Worm (Caenorhabditis elegans): ENCODE results near the gene sre-46.

Gene sre-46

DNA sequence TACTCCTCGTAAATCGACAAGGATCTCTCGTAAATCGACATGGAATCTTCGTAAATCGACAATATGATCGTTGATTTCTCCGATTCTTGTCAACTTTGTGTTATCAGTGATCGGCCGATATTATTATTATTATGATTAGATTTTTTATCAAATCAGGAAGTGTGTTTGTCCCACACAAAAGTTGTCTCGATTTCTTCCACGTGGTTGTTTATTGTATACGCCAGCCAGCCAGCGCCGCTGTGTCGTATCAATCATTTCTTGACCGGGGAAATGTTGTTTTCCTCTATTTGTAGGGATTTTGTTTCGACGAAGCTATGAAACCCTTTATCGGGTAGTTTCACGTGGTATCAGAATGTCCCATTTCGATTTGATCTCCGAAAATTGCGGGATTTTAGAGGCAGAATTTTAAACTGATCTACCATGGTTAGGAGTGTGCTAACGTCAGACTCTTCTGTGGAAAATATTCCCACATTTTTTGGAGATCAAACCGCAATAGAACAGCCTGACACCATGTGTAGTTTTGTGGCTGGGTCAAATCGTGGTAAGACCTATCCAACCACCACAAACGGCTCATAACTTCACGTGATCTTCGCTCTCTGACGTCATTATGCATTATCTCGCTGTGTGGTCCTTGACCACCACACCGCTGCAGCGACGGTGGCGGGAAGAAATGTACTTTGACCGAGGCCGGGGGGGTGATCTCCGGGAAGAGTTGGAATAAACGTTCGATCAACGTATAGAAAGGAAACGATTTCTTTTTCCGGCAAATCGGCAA, 16.8 kb upstream of the sre-46 start:
- TF ChIP-seq klf-2 (GFP tag; conservative IDR thresholded peaks at IDR 0.05) (no peak), cog-1 (tag; optimal IDR thresholded peaks at IDR 0.05) (no peak), T22C8.4 (GFP tag; IDR thresholded peaks at IDR 0.05) (no peak), med-1 (GFP tag; optimal IDR thresholded peaks at IDR 0.05; ENCODE audit: insufficient read depth) (no peak), flt-1 (GFP tag; IDR thresholded peaks at IDR 0.05) (no peak), tab-1 (GFP tag; IDR thresholded peaks at IDR 0.05) (no peak), ref-1 (GFP tag; conservative IDR thresholded peaks at IDR 0.05) (no peak), ztf-23 (GFP tag; IDR thresholded peaks at IDR 0.05) (no peak), ztf-29 (GFP tag; IDR thresholded peaks at IDR 0.05) (no peak)

DNA sequence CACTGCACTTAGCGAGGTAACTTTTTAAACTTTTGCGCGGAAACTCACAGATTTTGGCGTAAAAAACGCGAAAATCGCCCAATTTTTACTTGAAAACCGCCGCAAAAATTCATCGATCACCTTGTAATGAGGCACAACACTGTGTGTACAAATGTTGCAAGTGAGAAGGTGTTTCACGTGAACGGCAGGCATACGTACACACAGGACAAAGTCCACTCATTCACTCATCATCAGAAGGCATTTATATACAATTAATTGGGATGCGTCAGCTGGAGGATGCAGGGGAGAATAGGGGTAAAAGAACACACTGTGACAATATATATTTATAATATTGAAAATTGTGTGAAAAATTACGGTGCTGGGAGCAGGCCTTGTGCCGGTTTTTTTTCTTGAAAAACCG, 15.8 kb upstream of the sre-46 start:
- no peak for TF ChIP-seq tab-1 (GFP tag; IDR thresholded peaks at IDR 0.05)
- TF ChIP-seq ref-1 (GFP tag; conservative IDR thresholded peaks at IDR 0.05): no peak
- TF ChIP-seq med-1 (GFP tag; optimal IDR thresholded peaks at IDR 0.05; ENCODE audit: insufficient read depth): no peak
- no peak for TF ChIP-seq klf-2 (GFP tag; conservative IDR thresholded peaks at IDR 0.05)
- no peak for TF ChIP-seq cog-1 (tag; optimal IDR thresholded peaks at IDR 0.05)
- no peak for TF ChIP-seq ztf-23 (GFP tag; IDR thresholded peaks at IDR 0.05)
- TF ChIP-seq T22C8.4 (GFP tag; IDR thresholded peaks at IDR 0.05): no peak
- TF ChIP-seq ztf-29 (GFP tag; IDR thresholded peaks at IDR 0.05): no peak
- TF ChIP-seq flt-1 (GFP tag; IDR thresholded peaks at IDR 0.05): no peak

- TF ChIP-seq klf-2 (GFP tag; conservative IDR thresholded peaks at IDR 0.05): no peak
- no peak for TF ChIP-seq cog-1 (tag; optimal IDR thresholded peaks at IDR 0.05)
- TF ChIP-seq ztf-29 (GFP tag; IDR thresholded peaks at IDR 0.05): no peak
- TF ChIP-seq ref-1 (GFP tag; conservative IDR thresholded peaks at IDR 0.05): no peak
- no peak for TF ChIP-seq med-1 (GFP tag; optimal IDR thresholded peaks at IDR 0.05; ENCODE audit: insufficient read depth)
- TF ChIP-seq ztf-23 (GFP tag; IDR thresholded peaks at IDR 0.05): no peak
- no peak for TF ChIP-seq flt-1 (GFP tag; IDR thresholded peaks at IDR 0.05)
- TF ChIP-seq tab-1 (GFP tag; IDR thresholded peaks at IDR 0.05): no peak
- TF ChIP-seq T22C8.4 (GFP tag; IDR thresholded peaks at IDR 0.05): no peak
These were observed 15.0 kb upstream of the sre-46 start, which contains the start of gene R06B9.5 for ce11 chrII:13736089-13736488. Gene R06B9.5, plus strand, starts transcription at chrII:13736320.

- TF ChIP-seq med-1 (GFP tag; optimal IDR thresholded peaks at IDR 0.05; ENCODE audit: insufficient read depth) (no peak), flt-1 (GFP tag; IDR thresholded peaks at IDR 0.05) (no peak), tab-1 (GFP tag; IDR thresholded peaks at IDR 0.05) (no peak), ztf-29 (GFP tag; IDR thresholded peaks at IDR 0.05) (no peak), ref-1 (GFP tag; conservative IDR thresholded peaks at IDR 0.05) (no peak), ztf-23 (GFP tag; IDR thresholded peaks at IDR 0.05) (no peak), klf-2 (GFP tag; conservative IDR thresholded peaks at IDR 0.05) (no peak), T22C8.4 (GFP tag; IDR thresholded peaks at IDR 0.05) (no peak), cog-1 (tag; optimal IDR thresholded peaks at IDR 0.05) (no peak)
These were observed 11.5 kb upstream of the sre-46 start for ce11 chrII:13732577-13732976.

DNA sequence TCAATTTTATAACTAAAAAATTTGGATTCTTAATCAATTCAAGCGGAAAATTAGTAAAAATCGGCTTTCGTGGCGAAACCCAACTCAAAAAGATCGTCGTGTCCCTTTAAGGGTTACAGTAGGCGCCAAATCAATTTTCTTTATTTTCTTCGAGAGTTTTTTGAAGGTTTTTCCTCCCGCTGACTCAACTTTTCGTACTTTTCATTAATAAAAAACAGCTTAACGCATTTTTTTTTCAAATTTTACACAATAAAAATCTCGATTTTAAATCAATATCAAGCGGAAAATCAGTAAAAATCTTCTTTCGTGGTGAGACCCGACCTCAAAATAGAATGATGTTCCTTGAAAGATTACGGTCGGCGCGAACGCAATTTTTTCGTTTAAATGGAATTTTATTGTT, 11.0 kb upstream of the sre-46 start:
- TF ChIP-seq flt-1 (GFP tag; IDR thresholded peaks at IDR 0.05): no peak
- TF ChIP-seq ref-1 (GFP tag; conservative IDR thresholded peaks at IDR 0.05): no peak
- TF ChIP-seq ztf-23 (GFP tag; IDR thresholded peaks at IDR 0.05): no peak
- TF ChIP-seq klf-2 (GFP tag; conservative IDR thresholded peaks at IDR 0.05): no peak
- TF ChIP-seq T22C8.4 (GFP tag; IDR thresholded peaks at IDR 0.05): no peak
- TF ChIP-seq med-1 (GFP tag; optimal IDR thresholded peaks at IDR 0.05; ENCODE audit: insufficient read depth): no peak
- TF ChIP-seq tab-1 (GFP tag; IDR thresholded peaks at IDR 0.05): no peak
- no peak for TF ChIP-seq ztf-29 (GFP tag; IDR thresholded peaks at IDR 0.05)
- no peak for TF ChIP-seq cog-1 (tag; optimal IDR thresholded peaks at IDR 0.05)

DNA sequence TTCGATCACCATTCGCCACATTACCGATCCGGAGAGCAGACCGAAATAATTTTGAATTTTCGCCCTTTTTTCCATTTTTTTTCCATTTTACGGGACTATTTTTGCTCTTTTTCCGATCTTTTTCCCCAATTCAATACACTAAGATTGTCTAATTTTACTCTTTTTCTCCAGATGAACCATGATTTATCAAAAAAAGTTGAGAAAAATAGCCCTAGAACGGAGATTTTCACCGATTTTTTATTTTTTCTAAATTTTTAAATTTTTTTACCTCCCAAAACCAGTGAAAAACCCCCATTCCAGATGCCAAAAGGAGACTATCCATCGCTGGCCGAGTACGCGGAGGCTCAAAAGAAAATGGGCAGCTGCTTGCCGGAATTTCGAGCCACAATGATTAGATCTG, 8.3 kb upstream of the sre-46 start, which contains the start of gene Y54G9A.9:
TSS of gene Y54G9A.9 (plus strand) at position 301 of the 400 bp plus-strand sequence.
- TF ChIP-seq klf-2 (GFP tag; conservative IDR thresholded peaks at IDR 0.05): no peak
- TF ChIP-seq ref-1 (GFP tag; conservative IDR thresholded peaks at IDR 0.05): no peak
- TF ChIP-seq T22C8.4 (GFP tag; IDR thresholded peaks at IDR 0.05): no peak
- no peak for TF ChIP-seq ztf-29 (GFP tag; IDR thresholded peaks at IDR 0.05)
- TF ChIP-seq flt-1 (GFP tag; IDR thresholded peaks at IDR 0.05): no peak
- no peak for TF ChIP-seq tab-1 (GFP tag; IDR thresholded peaks at IDR 0.05)
- no peak for TF ChIP-seq cog-1 (tag; optimal IDR thresholded peaks at IDR 0.05)
- no peak for TF ChIP-seq med-1 (GFP tag; optimal IDR thresholded peaks at IDR 0.05; ENCODE audit: insufficient read depth)
- TF ChIP-seq ztf-23 (GFP tag; IDR thresholded peaks at IDR 0.05): no peak

- TF ChIP-seq tab-1 (GFP tag; IDR thresholded peaks at IDR 0.05): no peak
- TF ChIP-seq ztf-23 (GFP tag; IDR thresholded peaks at IDR 0.05): no peak
- no peak for TF ChIP-seq flt-1 (GFP tag; IDR thresholded peaks at IDR 0.05)
- no peak for TF ChIP-seq klf-2 (GFP tag; conservative IDR thresholded peaks at IDR 0.05)
- TF ChIP-seq med-1 (GFP tag; optimal IDR thresholded peaks at IDR 0.05; ENCODE audit: insufficient read depth): no peak
- no peak for TF ChIP-seq ztf-29 (GFP tag; IDR thresholded peaks at IDR 0.05)
- TF ChIP-seq T22C8.4 (GFP tag; IDR thresholded peaks at IDR 0.05): no peak
- TF ChIP-seq ref-1 (GFP tag; conservative IDR thresholded peaks at IDR 0.05): no peak
- TF ChIP-seq cog-1 (tag; optimal IDR thresholded peaks at IDR 0.05): no peak
These were observed 4.7 kb upstream of the sre-46 start, which contains the start of the genes Y54G9A.7 and bub-3 for ce11 chrII:13725793-13726192. Gene Y54G9A.7, minus strand, starts transcription at chrII:13725799. Gene bub-3, plus strand, starts transcription at chrII:13726062.

ce11 chrII:13723754-13724153, 2.6 kb upstream of the sre-46 start:
- TF ChIP-seq cog-1 (tag; optimal IDR thresholded peaks at IDR 0.05): no peak
- TF ChIP-seq klf-2 (GFP tag; conservative IDR thresholded peaks at IDR 0.05): no peak
- TF ChIP-seq med-1 (GFP tag; optimal IDR thresholded peaks at IDR 0.05; ENCODE audit: insufficient read depth): no peak
- no peak for TF ChIP-seq flt-1 (GFP tag; IDR thresholded peaks at IDR 0.05)
- no peak for TF ChIP-seq ztf-23 (GFP tag; IDR thresholded peaks at IDR 0.05)
- no peak for TF ChIP-seq ztf-29 (GFP tag; IDR thresholded peaks at IDR 0.05)

DNA sequence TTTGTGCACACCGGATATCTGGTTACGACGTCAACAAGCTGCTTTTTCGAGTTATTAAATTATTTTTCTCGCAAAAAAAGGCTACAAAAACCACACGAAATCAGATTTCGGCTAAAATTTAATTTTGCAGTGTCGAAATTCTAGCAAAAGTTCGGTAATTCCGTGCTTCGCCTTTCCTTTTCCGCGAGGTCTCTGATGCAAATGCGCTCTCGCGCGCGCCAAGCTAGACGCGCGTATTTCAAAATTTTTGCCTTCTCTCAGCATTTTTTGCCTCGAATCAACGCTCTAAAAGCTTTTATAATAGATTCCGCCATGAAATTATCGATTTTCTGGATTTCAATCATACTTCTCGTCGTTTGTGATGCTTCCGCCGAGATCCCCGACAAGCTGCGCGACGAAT, 1.6 kb upstream of the sre-46 start, which contains the start of gene Y54G9A.5:
TSS of gene Y54G9A.5 (plus strand) at position 245 of the 400 bp plus-strand sequence.
- TF ChIP-seq flt-1 (GFP tag; IDR thresholded peaks at IDR 0.05): no peak
- no peak for TF ChIP-seq cog-1 (tag; optimal IDR thresholded peaks at IDR 0.05)

Measured in whole organism, midembryonic.